Fruit fly (Drosophila melanogaster) Kc167 (cell line): ENCODE data around the gene Obp84a.

ENCODE experiments used
- h ChIP-seq: fragments of >200 bp; optimal IDR thresholded peaks from 3 replicates; lab custom pipeline; 2018; ENCODE audit warnings: missing external identifiers
- insv ChIP-seq: fragments of >200 bp; optimal IDR thresholded peaks from 3 replicates; lab custom pipeline; 2018; ENCODE audit warnings: missing external identifiers
- psq ChIP-seq: fragments of >200 bp; optimal IDR thresholded peaks from 2 replicates; lab custom pipeline; 2017; ENCODE audit warnings: missing external identifiers

DNA sequence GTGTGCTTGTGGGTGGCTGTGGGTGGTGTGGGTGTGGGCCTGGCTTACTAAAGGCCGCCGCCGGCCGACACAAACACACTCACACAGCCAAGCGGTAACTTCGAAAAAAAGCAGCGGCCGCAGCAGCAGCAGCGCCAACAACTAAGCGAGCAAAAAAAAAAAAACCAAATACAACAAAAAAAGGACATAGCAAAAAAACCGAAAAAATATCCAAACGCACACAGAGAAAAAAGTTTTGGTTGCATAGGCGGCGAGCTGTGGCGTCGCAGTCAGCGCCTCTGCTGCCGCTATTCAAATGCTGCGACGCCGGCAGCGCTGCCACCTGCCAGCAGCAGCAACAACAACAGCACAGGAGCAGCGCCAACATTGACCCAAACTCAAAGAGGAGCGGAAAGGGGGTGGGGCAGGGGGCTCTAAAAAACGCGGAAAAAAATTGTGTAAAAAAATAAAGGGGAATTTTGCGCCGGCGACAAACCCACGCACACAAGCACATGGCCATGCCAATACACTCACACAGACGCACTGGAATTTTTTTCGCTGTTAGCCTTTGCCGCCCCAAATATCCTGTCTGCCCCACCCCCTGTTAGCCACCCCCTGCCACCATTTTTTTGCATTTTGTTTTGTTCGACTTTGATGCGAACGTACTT, 30.6 kb upstream of the Obp84a start:
- no peak for TF ChIP-seq psq (lab: Kevin White, UChicago)
- no peak for TF ChIP-seq insv (lab: Kevin White, UChicago)
- TF ChIP-seq h = no peak
